Fruit fly (Drosophila melanogaster) whole organism, embryonic: ENCODE data around the gene Prx4.

Experiments used
- Awh ChIP-seq: fragments of 200-800 bp; sonication (Bioruptor generic); IDR thresholded peaks from 2 replicates; pipeline ENCODE4, ENCODE4 v1.3.6; 2022; ENCODE audit warnings: missing biosample characterization, missing genetic modification characterization
- BEAF-32 ChIP-seq: fragments of 200-800 bp; sonication (Bioruptor generic); optimal IDR thresholded peaks from 3 replicates; lab custom pipeline; 2017; ENCODE audit warnings: missing biosample characterization, missing genetic modification characterization, mild to moderate bottlenecking, moderate library complexity, missing genetic modification reagents
- Bgb ChIP-seq: fragments of 200-800 bp; sonication (Bioruptor generic); IDR thresholded peaks from 2 replicates; pipeline ENCODE4 v1.3.6; 2022; ENCODE audit warnings: missing biosample characterization, missing genetic modification characterization; ENCODE audit not compliant: partially characterized antibody
- BtbVII ChIP-seq: fragments of 200-800 bp; sonication (Bioruptor generic); optimal IDR thresholded peaks from 3 replicates; lab custom pipeline; 2017; ENCODE audit warnings: missing biosample characterization, mild to moderate bottlenecking, missing genetic modification characterization
- CG10267 ChIP-seq: fragments of 200-800 bp; sonication (Bioruptor generic); optimal IDR thresholded peaks from 2 replicates; lab custom pipeline; 2018; ENCODE audit warnings: missing biosample characterization, mild to moderate bottlenecking, missing genetic modification characterization, moderate library complexity
- CG10431 ChIP-seq: fragments of 200-800 bp; sonication (Bioruptor generic); optimal IDR thresholded peaks from 3 replicates; lab custom pipeline; 2018; ENCODE audit warnings: missing biosample characterization, mild to moderate bottlenecking, missing genetic modification characterization
- CG10979 ChIP-seq: fragments of 200-800 bp; sonication (Bioruptor generic); optimal IDR thresholded peaks from 2 replicates; lab custom pipeline; 2018; ENCODE audit warnings: missing biosample characterization, mild to moderate bottlenecking, missing genetic modification characterization, moderate library complexity
- CG11398 ChIP-seq: fragments of 200-800 bp; sonication (Bioruptor generic); optimal IDR thresholded peaks from 2 replicates; lab custom pipeline; 2016; ENCODE audit warnings: missing biosample characterization, missing genetic modification characterization
- CG12155 ChIP-seq: fragments of 200-800 bp; sonication (Bioruptor generic); optimal IDR thresholded peaks from 3 replicates; lab custom pipeline; 2016; ENCODE audit warnings: missing biosample characterization, missing genetic modification characterization
- CG13894 ChIP-seq: fragments of 200-800 bp; sonication (Bioruptor generic); optimal IDR thresholded peaks from 3 replicates; lab custom pipeline; 2018; ENCODE audit warnings: missing biosample characterization, mild to moderate bottlenecking, missing genetic modification characterization, moderate library complexity
- CG1603 ChIP-seq: fragments of 200-800 bp; sonication (Bioruptor generic); optimal IDR thresholded peaks from 2 replicates; lab custom pipeline; 2019; ENCODE audit warnings: missing biosample characterization, mild to moderate bottlenecking, missing genetic modification characterization, moderate library complexity
- CG16813 ChIP-seq: fragments of 200-800 bp; sonication (Bioruptor generic); IDR thresholded peaks from 3 replicates; pipeline ENCODE4 v1.3.6; 2022; ENCODE audit warnings: missing biosample characterization, missing genetic modification characterization; ENCODE audit not compliant: partially characterized antibody
- CG17361 ChIP-seq: fragments of 200-800 bp; sonication (Bioruptor generic); IDR thresholded peaks from 3 replicates; pipeline ENCODE4 v1.3.6; 2022; ENCODE audit warnings: missing biosample characterization, missing genetic modification characterization
- CG18764 ChIP-seq: fragments of 200-800 bp; sonication (Bioruptor generic); optimal IDR thresholded peaks from 3 replicates; lab custom pipeline; 2016; ENCODE audit warnings: missing biosample characterization, missing genetic modification characterization
- CG2116 ChIP-seq: fragments of 200-800 bp; sonication (Bioruptor generic); optimal IDR thresholded peaks from 3 replicates; lab custom pipeline; 2018; ENCODE audit warnings: missing biosample characterization, mild to moderate bottlenecking, missing genetic modification characterization
- CG30020 ChIP-seq: fragments of 200-800 bp; optimal IDR thresholded peaks from 2 replicates; lab custom pipeline; 2019; ENCODE audit warnings: missing biosample characterization, mild to moderate bottlenecking, missing genetic modification characterization, moderate library complexity
- CG32772 ChIP-seq: fragments of 200-800 bp; sonication (Bioruptor generic); IDR thresholded peaks from 2 replicates; pipeline ENCODE4 v1.3.6; 2022; ENCODE audit warnings: missing biosample characterization, missing genetic modification characterization
- CG3995 ChIP-seq: fragments of 200-800 bp; sonication (Bioruptor generic); optimal IDR thresholded peaks from 3 replicates; lab custom pipeline; 2016; ENCODE audit warnings: missing biosample characterization, missing genetic modification characterization
- CG4854 ChIP-seq: fragments of 200-800 bp; sonication (Bioruptor generic); optimal IDR thresholded peaks from 2 replicates; lab custom pipeline; 2016; ENCODE audit warnings: missing biosample characterization, missing genetic modification characterization, inconsistent platforms
- CG6654 ChIP-seq: fragments of 200-800 bp; sonication (Bioruptor generic); optimal IDR thresholded peaks from 2 replicates; lab custom pipeline; 2017; ENCODE audit warnings: missing biosample characterization, mild to moderate bottlenecking, missing genetic modification characterization
- CG6765 ChIP-seq: fragments of 200-800 bp; sonication (Bioruptor generic); optimal IDR thresholded peaks from 3 replicates; lab custom pipeline; 2017; ENCODE audit warnings: missing biosample characterization, mild to moderate bottlenecking, missing genetic modification characterization
- Dip3 ChIP-seq: fragments of 200-800 bp; sonication (Bioruptor generic); optimal IDR thresholded peaks from 3 replicates; lab custom pipeline; 2016; ENCODE audit warnings: missing biosample characterization, missing genetic modification characterization
- Doc3 ChIP-seq: fragments of 200-800 bp; sonication (Bioruptor generic); IDR thresholded peaks from 3 replicates; pipeline ENCODE4 v1.3.6; 2022; ENCODE audit warnings: missing biosample characterization, missing genetic modification characterization; ENCODE audit not compliant: partially characterized antibody
- ERR ChIP-seq: fragments of 200-800 bp; sonication (Bioruptor generic); optimal IDR thresholded peaks from 2 replicates; lab custom pipeline; 2016; ENCODE audit warnings: missing biosample characterization, missing genetic modification characterization
- H2.0 ChIP-seq: fragments of 200-800 bp; sonication (Bioruptor generic); IDR thresholded peaks from 2 replicates; pipeline ENCODE4 v1.3.6; 2022; ENCODE audit warnings: missing biosample characterization, missing genetic modification characterization
- Lim3 ChIP-seq: fragments of 200-800 bp; sonication (Bioruptor generic); IDR thresholded peaks from 2 replicates; pipeline ENCODE4 v1.3.6; 2022; ENCODE audit warnings: missing biosample characterization, missing genetic modification characterization
- Meics ChIP-seq: fragments of 200-800 bp; sonication (Bioruptor generic); optimal IDR thresholded peaks from 2 replicates; lab custom pipeline; 2017; ENCODE audit warnings: missing biosample characterization, mild to moderate bottlenecking, missing genetic modification characterization
- Mrtf ChIP-seq: fragments of 200-800 bp; sonication (Bioruptor generic); IDR thresholded peaks from 3 replicates; pipeline ENCODE4 v1.3.6; 2022; ENCODE audit warnings: missing biosample characterization, missing genetic modification characterization
- NC2α ChIP-seq: fragments of 200-800 bp; sonication (Bioruptor generic); optimal IDR thresholded peaks from 2 replicates; lab custom pipeline; 2016; ENCODE audit warnings: missing biosample characterization, missing genetic modification characterization
- Optix ChIP-seq: fragments of 200-800 bp; sonication (Bioruptor generic); IDR thresholded peaks from 3 replicates; pipeline ENCODE4 v1.3.6; 2022; ENCODE audit warnings: missing biosample characterization, missing genetic modification characterization
- Sry-δ ChIP-seq: fragments of 200-800 bp; sonication (Bioruptor generic); optimal IDR thresholded peaks from 2 replicates; lab custom pipeline; 2016; ENCODE audit warnings: missing biosample characterization, missing genetic modification characterization
- ab ChIP-seq: fragments of 200-800 bp; sonication (Bioruptor generic); optimal IDR thresholded peaks from 2 replicates; lab custom pipeline; 2016; ENCODE audit warnings: missing biosample characterization, missing genetic modification characterization
- ase ChIP-seq: fragments of 200-800 bp; sonication (Bioruptor generic); IDR thresholded peaks from 3 replicates; pipeline ENCODE4 v1.3.6; 2022; ENCODE audit warnings: missing biosample characterization, missing genetic modification characterization
- btn ChIP-seq: fragments of 200-800 bp; sonication (Bioruptor generic); optimal IDR thresholded peaks from 2 replicates; lab custom pipeline; 2016; ENCODE audit warnings: missing biosample characterization, missing genetic modification characterization
- cad ChIP-seq: fragments of >200 bp; optimal IDR thresholded peaks from 2 replicates; lab custom pipeline; 2017; ENCODE audit warnings: missing biosample characterization, missing genetic modification characterization
- cas ChIP-seq: fragments of 200-800 bp; sonication (Bioruptor generic); IDR thresholded peaks from 2 replicates; pipeline ENCODE4 v1.3.6; 2022; ENCODE audit warnings: missing biosample characterization, missing genetic modification characterization
- grau ChIP-seq: fragments of 200-800 bp; optimal IDR thresholded peaks from 3 replicates; lab custom pipeline; 2019; ENCODE audit warnings: missing biosample characterization, mild to moderate bottlenecking, missing genetic modification characterization, moderate library complexity
- insv ChIP-seq, 2 experiments: fragments of 200-800 bp; sonication (Bioruptor generic); optimal IDR thresholded peaks; 3 replicates each; lab custom pipeline; 2016 to 2018; ENCODE audit warnings: missing biosample characterization in 2 of 2, missing genetic modification characterization in 2 of 2
- ken ChIP-seq: fragments of 200-800 bp; sonication (Bioruptor generic); IDR thresholded peaks from 3 replicates; pipeline ENCODE4 v1.3.6; 2022; ENCODE audit warnings: missing biosample characterization, missing genetic modification characterization
- klu ChIP-seq: fragments of 200-800 bp; sonication (Bioruptor generic); IDR thresholded peaks from 2 replicates; pipeline ENCODE4 v1.3.6; 2022; ENCODE audit warnings: missing biosample characterization, missing genetic modification characterization
- lbe ChIP-seq: fragments of 200-800 bp; sonication (Bioruptor generic); optimal IDR thresholded peaks from 2 replicates; lab custom pipeline; 2016; ENCODE audit warnings: missing biosample characterization, mild to moderate bottlenecking, missing genetic modification characterization
- mam ChIP-seq: fragments of 200-800 bp; sonication (Bioruptor generic); optimal IDR thresholded peaks from 3 replicates; lab custom pipeline; 2016; ENCODE audit warnings: missing biosample characterization, missing genetic modification characterization
- odd ChIP-seq: fragments of 200-800 bp; sonication (Bioruptor generic); optimal IDR thresholded peaks from 2 replicates; lab custom pipeline; 2017; ENCODE audit warnings: missing biosample characterization, mild to moderate bottlenecking, missing genetic modification characterization
- org-1 ChIP-seq: fragments of 200-800 bp; sonication (Bioruptor generic); optimal IDR thresholded peaks from 2 replicates; lab custom pipeline; 2017; ENCODE audit warnings: missing biosample characterization, missing genetic modification characterization
- repo ChIP-seq: fragments of 200-800 bp; sonication (Bioruptor generic); optimal IDR thresholded peaks from 2 replicates; lab custom pipeline; 2016; ENCODE audit warnings: missing biosample characterization, missing genetic modification characterization
- sd ChIP-seq: fragments of 200-800 bp; sonication (Bioruptor generic); optimal IDR thresholded peaks from 3 replicates; lab custom pipeline; 2018; ENCODE audit warnings: missing biosample characterization, mild to moderate bottlenecking, missing genetic modification characterization, moderate library complexity
- sob ChIP-seq: fragments of 200-800 bp; sonication (Bioruptor generic); IDR thresholded peaks from 2 replicates; pipeline ENCODE4 v1.3.6; 2022; ENCODE audit warnings: missing biosample characterization, missing genetic modification characterization
- stwl ChIP-seq: fragments of 200-800 bp; sonication (Bioruptor generic); optimal IDR thresholded peaks from 3 replicates; lab custom pipeline; 2018; ENCODE audit warnings: missing biosample characterization, mild to moderate bottlenecking, missing genetic modification characterization, moderate library complexity
- ttk ChIP-seq: fragments of 200-800 bp; sonication (Bioruptor generic); IDR thresholded peaks from 2 replicates; pipeline ENCODE4 v2.1.2; 2022; ENCODE audit warnings: missing biosample characterization, missing genetic modification characterization
- yki ChIP-seq: fragments of >200 bp; optimal IDR thresholded peaks from 3 replicates; lab custom pipeline; 2018

The Prx4 gene

DNA sequence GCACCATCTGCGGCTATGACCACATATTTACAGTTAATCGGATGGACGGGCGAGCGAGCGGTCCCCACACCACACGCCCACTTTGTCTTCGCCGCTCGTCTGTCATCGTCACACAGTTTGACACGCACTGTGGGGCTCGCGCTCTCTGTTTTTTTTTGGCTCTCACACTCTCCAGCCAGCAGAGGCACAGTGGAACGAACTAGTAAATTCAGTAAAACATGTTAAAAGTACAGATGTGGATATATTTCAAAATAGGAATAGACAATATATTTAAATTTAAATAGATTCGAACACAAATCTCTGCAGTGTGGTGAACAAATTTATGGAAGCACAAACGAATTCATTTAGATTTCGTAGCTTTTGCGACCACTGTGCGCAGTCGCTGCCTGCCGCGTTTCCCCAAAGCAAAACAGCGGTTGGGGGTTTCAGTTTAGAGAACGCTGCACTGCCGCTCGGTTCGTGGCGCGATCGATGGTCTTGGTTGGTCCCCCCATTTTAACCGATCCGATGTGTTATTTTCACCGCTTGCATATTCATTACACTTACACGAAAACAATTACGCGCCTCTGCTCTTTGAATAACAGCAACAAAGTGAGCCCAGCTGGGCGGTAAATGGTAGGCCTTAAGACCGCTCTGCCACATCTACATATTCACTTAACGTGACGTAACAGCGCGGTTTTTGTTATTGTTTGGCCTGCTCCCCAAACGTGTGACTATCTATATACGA is 39.1 kb downstream of the Prx4 start (continued):
- TF ChIP-seq Meics (GFP tag; lab: Kevin White, UChicago) (peak; percentile 99), CG2116 (GFP tag; lab: Kevin White, UChicago) (peak; percentile 89), Optix (GFP tag; lab: Robert Waterston, UW) (peak; percentile 98), klu (GFP tag; lab: Robert Waterston, UW) (peak; percentile 96), cas (GFP tag; lab: Robert Waterston, UW) (peak; percentile 97), Dip3 (peak; percentile 97), ERR (peak; percentile 95), CG30020 (tag; lab: Kevin White, UChicago) (peak; percentile 80), Lim3 (peak; percentile 90), CG11398 (GFP tag; lab: Kevin White, UChicago) (peak; percentile 91), CG6765 (peak; percentile 98), odd (GFP tag; lab: Kevin White, UChicago) (peak; percentile 98), insv (GFP tag; optimal IDR thresholded peaks at IDR 0.05; lab: Kevin White, UChicago) (peak; percentile 64 to 80), ase (GFP tag; lab: Robert Waterston, UW) (peak; percentile 98), CG18764 (GFP tag; lab: Kevin White, UChicago) (peak; percentile 96), sd (tag; lab: Kevin White, UChicago) (peak; percentile 93), CG1603 (tag; lab: Kevin White, UChicago) (peak; percentile 98), CG16813 (GFP tag; lab: Robert Waterston, UW) (peak; percentile 66), Sry-δ (GFP tag; lab: Kevin White, UChicago) (peak; percentile 57), ken (peak; percentile 99), NC2α (GFP tag; lab: Kevin White, UChicago) (peak; percentile 91), sob (GFP tag; lab: Robert Waterston, UW) (peak; percentile 99), CG12155 (GFP tag; lab: Kevin White, UChicago) (peak; percentile 97), Bgb (peak; percentile 81), CG10979 (tag; lab: Kevin White, UChicago) (peak; percentile 98), CG4854 (peak; percentile 97), org-1 (peak; percentile 98), ab (GFP tag; lab: Kevin White, UChicago) (peak; percentile 86), lbe (GFP tag; lab: Kevin White, UChicago) (peak; percentile 98), H2.0 (peak; percentile 98), CG13894 (tag; lab: Kevin White, UChicago) (peak; percentile 98), btn (GFP tag; lab: Kevin White, UChicago) (peak; percentile 90), Doc3 (peak; percentile 66; the same call in 2 of the 3 replicates), CG10267 (tag; lab: Kevin White, UChicago) (peak; percentile 95), repo (GFP tag; lab: Kevin White, UChicago) (peak; percentile 91), CG6654 (peak; percentile 98), mam (GFP tag; lab: Kevin White, UChicago) (peak; percentile 97), CG10431 (GFP tag; lab: Kevin White, UChicago) (peak; percentile 95), BEAF-32 (GFP tag; lab: Kevin White, UChicago) (peak; percentile 24), stwl (tag; lab: Kevin White, UChicago) (peak; percentile 68), CG32772 (GFP tag; lab: Robert Waterston, UW) (peak; percentile 98), Awh (peak; percentile 99), cad (peak; percentile 49), Mrtf (GFP tag; lab: Robert Waterston, UW) (peak; percentile 97; the same call in 2 of the 3 replicates), CG17361 (GFP tag; lab: Robert Waterston, UW) (peak; percentile 95), grau (tag; lab: Kevin White, UChicago) (peak; percentile 96), ttk (GFP tag; lab: Robert Waterston, UW) (peak; percentile 98), CG3995 (GFP tag; lab: Kevin White, UChicago) (peak; percentile 83), yki (lab: Kevin White, UChicago) (no peak), BtbVII (peak; percentile 99)
